Worm (Caenorhabditis elegans) whole organism, late embryonic: Measurements from ENCODE around the gene Y56A3A.28.

Experiments used
- C08G9.2 ChIP-seq: sonication (generic microtip); optimal IDR thresholded peaks from 2 replicates; lab custom pipeline; 2016; ENCODE audit warnings: mild to moderate bottlenecking, missing genetic modification characterization, moderate library complexity, missing compliant biosample characterization
- C38D4.7 ChIP-seq: fragments of 200-800 bp; sonication (Bioruptor generic); optimal IDR thresholded peaks from 2 replicates; lab custom pipeline; 2018; ENCODE audit warnings: mild to moderate bottlenecking, missing genetic modification characterization, moderate library complexity, missing compliant biosample characterization
- F13H6.1 ChIP-seq: sonication (generic microtip); optimal IDR thresholded peaks from 2 replicates; lab custom pipeline; 2016; ENCODE audit warnings: missing genetic modification characterization, missing compliant biosample characterization
- K02D7.2 ChIP-seq: sonication (generic microtip); optimal IDR thresholded peaks from 2 replicates; lab custom pipeline; 2017; ENCODE audit warnings: mild to moderate bottlenecking, missing genetic modification characterization, missing compliant biosample characterization
- ahr-1 ChIP-seq: sonication (generic microtip); optimal IDR thresholded peaks from 2 replicates; lab custom pipeline; 2016; ENCODE audit warnings: missing genetic modification characterization, missing compliant biosample characterization
- ceh-14 ChIP-seq: sonication (generic microtip); optimal IDR thresholded peaks from 2 replicates; lab custom pipeline; 2016; ENCODE audit warnings: missing genotype, missing genetic modification characterization, missing compliant biosample characterization
- ceh-18 ChIP-seq: sonication (generic microtip); optimal IDR thresholded peaks from 2 replicates; lab custom pipeline; 2016; ENCODE audit warnings: missing genetic modification characterization, missing compliant biosample characterization
- ceh-19 ChIP-seq: fragments of 200-800 bp; sonication (Bioruptor generic); optimal IDR thresholded peaks from 2 replicates; lab custom pipeline; 2018; ENCODE audit warnings: mild to moderate bottlenecking, missing genetic modification characterization, missing compliant biosample characterization
- ceh-2 ChIP-seq: sonication (generic microtip); optimal IDR thresholded peaks from 2 replicates; lab custom pipeline; 2016; ENCODE audit warnings: missing genotype, missing genetic modification characterization, missing compliant biosample characterization
- ceh-22 ChIP-seq: sonication (generic microtip); optimal IDR thresholded peaks from 2 replicates; lab custom pipeline; 2017; ENCODE audit warnings: missing biosample characterization, missing genetic modification characterization
- ceh-31 ChIP-seq: sonication (generic microtip); optimal IDR thresholded peaks from 2 replicates; lab custom pipeline; 2016; ENCODE audit warnings: missing genetic modification characterization, missing compliant biosample characterization
- ceh-34 ChIP-seq: sonication (generic microtip); optimal IDR thresholded peaks from 2 replicates; lab custom pipeline; 2016; ENCODE audit warnings: mild to moderate bottlenecking, missing genetic modification characterization, missing compliant biosample characterization
- che-1 ChIP-seq: sonication (generic microtip); optimal IDR thresholded peaks from 2 replicates; lab custom pipeline; 2016; ENCODE audit warnings: mild to moderate bottlenecking, missing genetic modification characterization, missing compliant biosample characterization
- dmd-4 ChIP-seq: sonication (generic microtip); optimal IDR thresholded peaks from 2 replicates; lab custom pipeline; 2016; ENCODE audit warnings: borderline replicate concordance, missing genetic modification characterization, missing compliant biosample characterization
- dve-1 ChIP-seq: sonication (generic microtip); optimal IDR thresholded peaks from 2 replicates; lab custom pipeline; 2017; ENCODE audit warnings: antibody characterized with exemption, mild to moderate bottlenecking, missing genetic modification characterization, missing compliant biosample characterization
- elt-2 ChIP-seq: sonication (generic microtip); optimal IDR thresholded peaks from 2 replicates; lab custom pipeline; 2016; ENCODE audit warnings: missing genetic modification reagents, missing genetic modification characterization, missing compliant biosample characterization
- ets-4 ChIP-seq: sonication (generic microtip); optimal IDR thresholded peaks from 2 replicates; lab custom pipeline; 2016; ENCODE audit warnings: missing genetic modification characterization, missing compliant biosample characterization
- fax-1 ChIP-seq: sonication (generic microtip); optimal IDR thresholded peaks from 2 replicates; lab custom pipeline; 2016; ENCODE audit warnings: missing genotype, missing genetic modification characterization, missing compliant biosample characterization
- fkh-6 ChIP-seq: sonication (generic microtip); optimal IDR thresholded peaks from 2 replicates; lab custom pipeline; 2016; ENCODE audit warnings: missing genetic modification characterization, missing compliant biosample characterization
- gmeb-2 ChIP-seq: sonication (generic microtip); optimal IDR thresholded peaks from 2 replicates; lab custom pipeline; 2016; ENCODE audit warnings: missing genetic modification characterization, inconsistent platforms, missing compliant biosample characterization
- hlh-15 ChIP-seq: sonication (generic microtip); optimal IDR thresholded peaks from 2 replicates; lab custom pipeline; 2016; ENCODE audit warnings: missing genetic modification characterization, missing compliant biosample characterization
- hlh-6 ChIP-seq: sonication (generic microtip); optimal IDR thresholded peaks from 2 replicates; lab custom pipeline; 2016; ENCODE audit warnings: missing genotype, missing genetic modification characterization, missing compliant biosample characterization
- hlh-8 ChIP-seq: sonication (generic microtip); optimal IDR thresholded peaks from 2 replicates; lab custom pipeline; 2016; ENCODE audit warnings: missing genotype, missing genetic modification characterization, missing compliant biosample characterization
- lin-11 ChIP-seq: fragments of 200-800 bp; sonication (Bioruptor generic); optimal IDR thresholded peaks from 2 replicates; lab custom pipeline; 2018; ENCODE audit warnings: mild to moderate bottlenecking, missing genetic modification characterization, missing compliant biosample characterization
- mec-3 ChIP-seq: sonication (generic microtip); optimal IDR thresholded peaks from 2 replicates; lab custom pipeline; 2016; ENCODE audit warnings: borderline replicate concordance, missing genetic modification characterization, missing compliant biosample characterization
- nfya-1 ChIP-seq: sonication (generic microtip); optimal IDR thresholded peaks from 2 replicates; lab custom pipeline; 2017; ENCODE audit warnings: missing genetic modification characterization, mild to moderate bottlenecking, missing compliant biosample characterization, antibody characterized with exemption, moderate library complexity
- nhr-11 ChIP-seq: fragments of 150-350 bp; optimal IDR thresholded peaks from 2 replicates; lab custom pipeline; 2014; ENCODE audit warnings: missing biosample characterization, missing genetic modification characterization
- nhr-232 ChIP-seq: sonication (generic microtip); optimal IDR thresholded peaks from 2 replicates; lab custom pipeline; 2016; ENCODE audit warnings: missing genetic modification characterization, missing compliant biosample characterization
- npax-4 ChIP-seq: sonication (generic microtip); optimal IDR thresholded peaks from 2 replicates; lab custom pipeline; 2016; ENCODE audit warnings: missing genetic modification characterization, missing compliant biosample characterization
- pag-3 ChIP-seq: sonication (generic microtip); optimal IDR thresholded peaks from 2 replicates; lab custom pipeline; 2016; ENCODE audit warnings: missing compliant biosample characterization, missing genetic modification characterization, borderline replicate concordance
- pax-1 ChIP-seq: fragments of 150-350 bp; optimal IDR thresholded peaks from 2 replicates; lab custom pipeline; 2014; ENCODE audit warnings: missing biosample characterization, missing genetic modification characterization
- pha-4 ChIP-seq: fragments of 150-350 bp; optimal IDR thresholded peaks from 2 replicates; lab custom pipeline; 2018; ENCODE audit warnings: missing biosample characterization, missing genetic modification reagents, missing genetic modification characterization
- pqm-1 ChIP-seq: sonication (generic microtip); optimal IDR thresholded peaks from 2 replicates; lab custom pipeline; 2016; ENCODE audit warnings: missing genetic modification characterization, missing compliant biosample characterization
- ref-2 ChIP-seq: sonication (generic microtip); optimal IDR thresholded peaks from 2 replicates; lab custom pipeline; 2016; ENCODE audit warnings: missing genetic modification characterization, missing compliant biosample characterization
- rnt-1 ChIP-seq: sonication (generic microtip); optimal IDR thresholded peaks from 2 replicates; lab custom pipeline; 2016; ENCODE audit warnings: missing genetic modification characterization, missing compliant biosample characterization
- sdc-2 ChIP-seq: sonication (generic microtip); optimal IDR thresholded peaks from 2 replicates; lab custom pipeline; 2016; ENCODE audit warnings: missing genotype, missing genetic modification characterization, missing compliant biosample characterization
- syd-9 ChIP-seq: sonication (generic microtip); optimal IDR thresholded peaks from 2 replicates; lab custom pipeline; 2016; ENCODE audit warnings: mild to moderate bottlenecking, missing genetic modification characterization, moderate library complexity, missing compliant biosample characterization
- tbx-2 ChIP-seq: sonication (generic microtip); optimal IDR thresholded peaks from 2 replicates; lab custom pipeline; 2016; ENCODE audit warnings: missing genetic modification characterization, missing compliant biosample characterization
- tbx-7 ChIP-seq: sonication (generic microtip); optimal IDR thresholded peaks from 2 replicates; lab custom pipeline; 2016; ENCODE audit warnings: missing genotype, missing genetic modification characterization, missing compliant biosample characterization
- unc-3 ChIP-seq, 2 experiments: fragments of 200-800 bp in 1 of 2; sonication (Bioruptor generic) in 1 of 2; sonication (generic microtip) in 1 of 2; conservative IDR thresholded peaks in 1 of 2; optimal IDR thresholded peaks in 1 of 2; 2 replicates each; pipeline versions ENCODE4 v1.3.6 to Lab custom; 2016 to 2022; ENCODE audit warnings: missing compliant biosample characterization in 2 of 2, missing genetic modification characterization in 2 of 2, missing genetic modification reagents in 1 of 2
- unc-42 ChIP-seq: sonication (generic microtip); optimal IDR thresholded peaks from 2 replicates; lab custom pipeline; 2016; ENCODE audit warnings: missing genotype, missing genetic modification characterization, missing compliant biosample characterization
- unc-86 ChIP-seq: sonication (generic microtip); optimal IDR thresholded peaks from 2 replicates; lab custom pipeline; 2016; ENCODE audit warnings: missing genetic modification characterization, missing compliant biosample characterization
- zip-5 ChIP-seq: sonication (generic microtip); optimal IDR thresholded peaks from 2 replicates; lab custom pipeline; 2016; ENCODE audit warnings: missing genetic modification characterization, missing compliant biosample characterization
- ztf-16 ChIP-seq: sonication (generic microtip); optimal IDR thresholded peaks from 2 replicates; lab custom pipeline; 2017; ENCODE audit warnings: missing genetic modification characterization, missing compliant biosample characterization

The Y56A3A.28 gene

DNA sequence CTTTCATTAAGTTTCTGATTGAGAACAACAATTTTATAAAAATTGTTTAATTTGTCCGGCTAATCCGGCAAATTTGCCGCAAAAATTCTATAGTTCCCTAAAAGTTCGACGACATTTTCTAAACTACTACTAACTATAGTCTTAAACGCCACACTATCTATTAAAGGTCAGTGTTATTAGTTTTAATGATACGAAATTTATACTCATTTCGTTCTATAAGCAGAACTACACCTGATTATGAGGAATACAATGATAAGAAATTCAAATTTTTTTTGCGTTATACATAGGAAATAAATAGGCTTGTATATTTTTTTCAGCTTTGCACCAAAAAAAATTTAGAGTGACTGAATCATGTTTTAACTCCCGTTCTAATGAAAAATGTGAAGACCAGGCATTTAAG, 22.7 kb downstream of the Y56A3A.28 start:
- TF ChIP-seq unc-86 (tag; lab: Kevin White, UChicago) (no peak), unc-42 (tag; lab: Kevin White, UChicago) (no peak), gmeb-2 (no peak), ceh-22 (no peak), nhr-11 (tag; lab: Kevin White, UChicago) (no peak), hlh-8 (tag; lab: Kevin White, UChicago) (no peak), ztf-16 (no peak), ceh-2 (tag; lab: Kevin White, UChicago) (no peak), F13H6.1 (tag; lab: Kevin White, UChicago) (no peak), C38D4.7 (no peak)
- TF ChIP-seq, all 69 proteins: peak for 0

DNA sequence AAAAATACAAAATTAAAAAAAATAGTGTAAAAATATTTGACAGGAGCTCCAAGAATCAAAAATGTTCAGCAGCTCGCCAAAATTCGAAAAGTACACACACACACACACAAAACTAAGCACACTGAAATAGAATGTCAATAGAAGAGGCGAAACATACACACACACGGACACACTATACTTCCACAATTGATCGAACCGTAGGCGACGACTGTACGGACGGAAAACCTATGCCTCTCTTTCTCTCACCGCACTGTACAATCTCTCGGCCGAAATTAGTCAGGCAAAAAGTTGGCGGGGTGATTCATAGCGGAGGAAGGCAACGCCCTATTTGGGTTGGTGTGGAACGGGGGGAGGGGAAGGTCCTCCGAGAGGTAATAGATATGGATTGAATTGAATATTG, 23.6 kb downstream of the Y56A3A.28 start:
- TF ChIP-seq che-1 = no peak
- TF ChIP-seq ets-4 (tag; lab: Kevin White, UChicago) = peak; percentile 20

DNA sequence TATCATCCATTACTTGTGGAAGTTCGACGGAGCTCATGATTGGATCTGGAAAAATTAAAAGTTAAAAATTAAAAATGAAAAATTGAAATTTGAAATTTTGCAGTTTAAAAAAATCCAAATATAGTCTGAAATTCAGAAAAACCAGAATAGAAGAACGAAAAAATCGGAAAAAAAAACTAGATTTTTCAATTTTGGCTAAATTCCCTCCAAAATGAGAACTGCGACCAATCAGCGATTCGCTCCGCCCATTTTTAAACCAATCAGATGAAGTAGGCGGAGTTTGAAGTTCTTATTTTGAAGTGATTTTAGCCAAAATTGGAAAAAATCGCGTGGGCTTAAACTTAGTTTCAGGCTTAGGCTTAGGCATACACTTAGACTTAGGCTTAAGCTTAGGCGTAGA, 24.2 kb downstream of the Y56A3A.28 start, which contains the start of gene Y56A3A.7:
Y56A3A.7 (minus strand) TSS at position 47 of the 400 bp plus-strand sequence.
- TF ChIP-seq tbx-7 (tag; lab: Kevin White, UChicago) = no peak
- no peak for TF ChIP-seq lin-11 (tag; lab: Kevin White, UChicago)
- TF ChIP-seq ceh-22 = no peak
- TF ChIP-seq pha-4 (tag; lab: Kevin White, UChicago) = no peak
- no peak for TF ChIP-seq ref-2 (tag; lab: Kevin White, UChicago)
- TF ChIP-seq unc-42 (tag; lab: Kevin White, UChicago) = no peak
- TF ChIP-seq nfya-1 = peak; percentile 76

DNA sequence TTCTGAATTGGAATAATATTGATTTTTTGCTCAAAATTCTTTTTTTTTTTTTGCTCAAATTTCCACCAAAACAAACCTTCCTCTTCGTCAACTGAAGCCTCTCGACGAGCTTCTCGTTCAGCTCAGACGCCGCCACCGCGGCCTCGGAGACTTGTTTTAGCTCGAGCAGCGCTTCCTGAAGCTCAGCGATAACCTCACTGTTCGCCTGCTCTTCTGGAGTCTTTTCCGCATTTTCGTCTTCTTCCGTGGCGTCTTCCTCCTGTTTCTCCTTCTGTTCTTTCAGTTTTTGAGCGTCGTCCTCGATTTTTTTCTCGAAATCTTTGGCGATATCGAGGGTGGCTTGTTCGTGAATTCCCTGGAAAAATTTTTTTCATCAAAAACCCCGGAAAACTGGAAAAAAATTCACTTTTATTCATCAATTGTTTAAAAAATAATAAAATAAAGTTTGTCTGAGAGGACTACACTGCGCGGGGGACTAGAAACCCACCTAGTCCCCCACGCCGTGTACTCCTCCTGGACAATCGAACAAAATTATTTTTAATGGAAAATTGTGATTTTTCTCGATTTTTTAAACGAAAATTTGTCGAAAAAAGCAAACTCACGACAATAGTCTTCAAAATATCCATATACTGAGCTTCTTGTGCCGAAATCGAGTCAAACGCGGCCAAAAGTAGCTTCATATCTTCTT, 25.0 kb downstream of the Y56A3A.28 start:
- TF ChIP-seq syd-9 (tag; lab: Kevin White, UChicago) = peak; percentile 15
- TF ChIP-seq dve-1 (tag; lab: Kevin White, UChicago) = no peak
- peak; percentile 95 for TF ChIP-seq C08G9.2 (tag; lab: Kevin White, UChicago)
- peak; percentile 96 for TF ChIP-seq tbx-7 (tag; lab: Kevin White, UChicago)
- TF ChIP-seq dmd-4 (tag; lab: Kevin White, UChicago) = peak; percentile 34
- no peak for TF ChIP-seq che-1
- peak; percentile 64 for TF ChIP-seq nfya-1
- peak; percentile 18 for TF ChIP-seq hlh-15 (tag; lab: Kevin White, UChicago)
- peak; percentile 69 for TF ChIP-seq elt-2 (tag; lab: Kevin White, UChicago)
- peak; percentile 65 for TF ChIP-seq hlh-6 (tag; lab: Kevin White, UChicago)
- TF ChIP-seq ahr-1 = peak; percentile 48
- peak; percentile 51 for TF ChIP-seq fkh-6 (tag; lab: Kevin White, UChicago)
- TF ChIP-seq unc-42 (tag; lab: Kevin White, UChicago) = peak; percentile 85
- peak; percentile 47 for TF ChIP-seq ceh-14
- no peak for TF ChIP-seq pag-3
- peak; percentile 94 for TF ChIP-seq tbx-2 (tag; lab: Kevin White, UChicago)
- peak; percentile 69 for TF ChIP-seq K02D7.2 (tag; lab: Kevin White, UChicago)
- TF ChIP-seq unc-3 (GFP tag; conservative IDR thresholded peaks at IDR 0.05; lab: Robert Waterston, UW) = peak; percentile 64
- TF ChIP-seq unc-3 (tag; optimal IDR thresholded peaks at IDR 0.05; lab: Kevin White, UChicago) = peak; percentile 33
- peak; percentile 59 for TF ChIP-seq rnt-1
- TF ChIP-seq nhr-232 = no peak
- TF ChIP-seq sdc-2 = peak; percentile 41
- TF ChIP-seq ceh-34 = peak; percentile 60
- TF ChIP-seq ref-2 (tag; lab: Kevin White, UChicago) = peak; percentile 79
- no peak for TF ChIP-seq ceh-22
- peak; percentile 73 for TF ChIP-seq zip-5 (tag; lab: Kevin White, UChicago)
- no peak for TF ChIP-seq npax-4
- TF ChIP-seq nhr-11 (tag; lab: Kevin White, UChicago) = no peak
- peak; percentile 97 for TF ChIP-seq ets-4 (tag; lab: Kevin White, UChicago)
- peak; percentile 72 for TF ChIP-seq F13H6.1 (tag; lab: Kevin White, UChicago)
- TF ChIP-seq fax-1 (tag; lab: Kevin White, UChicago) = peak; percentile 71
- TF ChIP-seq ceh-19 (GFP tag; lab: Kevin White, UChicago) = peak; percentile 33
- TF ChIP-seq pqm-1 = peak; percentile 59
- TF ChIP-seq ceh-31 = peak; percentile 98
- peak; percentile 6 for TF ChIP-seq ceh-18 (tag; lab: Kevin White, UChicago)
- TF ChIP-seq ceh-2 (tag; lab: Kevin White, UChicago) = peak; percentile 98
- peak; percentile 84 for TF ChIP-seq mec-3 (tag; lab: Kevin White, UChicago)
- no peak for TF ChIP-seq pax-1 (tag; lab: Kevin White, UChicago)
